Fruit fly (Drosophila melanogaster) ovary, adult (tissue): ENCODE data around the gene CG40470.

Experiments
- CG17801 ChIP-seq: fragments of 200-800 bp; optimal IDR thresholded peaks from 2 replicates; lab custom pipeline; 2019; ENCODE audit warnings: missing biosample characterization, mild to moderate bottlenecking, missing genetic modification characterization, moderate library complexity; ENCODE audit not compliant: partially characterized antibody

The CG40470 gene

dm6 chr3L:23986310-23986709, at the start of gene CG40470:
Gene CG40470 (minus strand): TSS chr3L:23986410.
- TF ChIP-seq CG17801 (GFP tag; lab: Kevin White, UChicago), result no peak

dm6 chr3L:24029774-24030173, 43.6 kb upstream of the CG40470 start:
- no peak for TF ChIP-seq CG17801 (GFP tag; lab: Kevin White, UChicago)

dm6 chr3L:24028211-24028900, 42.1 kb upstream of the CG40470 start, which contains the start of gene CG40045:
Gene CG40045 (plus strand): TSS chr3L:24028515.
- no peak for TF ChIP-seq CG17801 (GFP tag; lab: Kevin White, UChicago)
